Worm (Caenorhabditis elegans) whole organism, L4/young adult: Measurements from ENCODE around the gene emg-1.

Experiments
- W03F9.2 ChIP-seq: fragments of 150-350 bp; optimal IDR thresholded peaks from 2 replicates; lab custom pipeline; 2014; ENCODE audit warnings: missing biosample characterization, missing genetic modification characterization
- dao-5 ChIP-seq: sonication (generic microtip); optimal IDR thresholded peaks from 2 replicates; lab custom pipeline; 2016; ENCODE audit warnings: missing genotype, missing genetic modification characterization, moderate library complexity, missing compliant biosample characterization
- him-1 ChIP-seq: sonication (generic microtip); optimal IDR thresholded peaks from 2 replicates; lab custom pipeline; 2016; ENCODE audit warnings: missing genotype, missing genetic modification reagents, missing genetic modification characterization, missing compliant biosample characterization

Gene emg-1

DNA sequence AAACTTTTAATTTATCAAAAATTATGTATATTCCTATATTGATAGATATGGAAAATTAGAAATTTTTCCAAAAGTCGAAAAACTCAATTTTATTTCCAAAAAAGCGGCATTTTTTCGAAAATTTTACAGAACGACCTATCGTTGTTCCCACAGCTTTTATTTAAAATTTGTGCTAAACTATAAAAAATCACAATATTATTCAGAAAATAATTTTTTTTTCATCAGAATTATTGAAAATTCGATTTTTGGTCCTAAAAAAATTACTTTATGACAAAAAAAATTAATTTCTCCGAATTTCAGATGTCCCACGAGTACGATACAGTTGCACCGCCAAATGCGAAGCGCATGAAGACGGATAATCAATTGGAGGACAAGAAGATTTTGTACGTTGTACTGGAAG, at the start of gene emg-1:
TSS of gene emg-1 (plus strand) at position 301 of the 400 bp plus-strand sequence.
- TF ChIP-seq him-1 (tag; lab: Kevin White, UChicago): no peak
- no peak for TF ChIP-seq dao-5 (tag; lab: Kevin White, UChicago)
- TF ChIP-seq W03F9.2 (tag; lab: Kevin White, UChicago): no peak

- no peak for TF ChIP-seq dao-5 (tag; lab: Kevin White, UChicago)
- peak; percentile 87 for TF ChIP-seq W03F9.2 (tag; lab: Kevin White, UChicago)
Observed at ce11 chrIII:10599699-10600098, 49.6 kb upstream of the emg-1 start.

DNA sequence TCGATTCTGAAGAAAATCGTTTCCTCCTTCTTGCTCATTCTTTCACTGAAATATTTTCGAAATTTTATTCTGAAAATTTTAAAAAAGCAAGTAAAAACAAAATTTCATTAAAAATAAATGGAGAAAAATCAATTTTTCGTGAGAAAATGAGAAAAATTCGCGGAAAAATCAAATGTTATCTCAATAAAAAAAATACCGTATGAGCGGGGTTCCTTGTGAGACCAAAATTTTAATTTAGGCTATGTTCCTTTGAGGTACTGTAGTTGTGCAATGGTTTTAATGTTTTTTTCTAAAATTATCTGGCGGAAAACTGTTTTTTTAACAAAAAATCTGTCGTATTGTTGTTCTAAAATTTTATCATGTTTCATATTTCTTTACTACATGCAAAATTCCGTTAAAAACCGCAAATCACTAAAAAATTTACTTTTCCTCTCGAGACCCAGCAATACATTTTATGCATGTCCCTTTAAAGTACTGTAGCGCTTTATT, 49.1 kb upstream of the emg-1 start, which contains the start of gene epg-6:
TSS of gene epg-6 (minus strand) at position 51 of the 489 bp plus-strand sequence.
- no peak for TF ChIP-seq dao-5 (tag; lab: Kevin White, UChicago)
- no peak for TF ChIP-seq him-1 (tag; lab: Kevin White, UChicago)
- TF ChIP-seq W03F9.2 (tag; lab: Kevin White, UChicago): peak; percentile 7

DNA sequence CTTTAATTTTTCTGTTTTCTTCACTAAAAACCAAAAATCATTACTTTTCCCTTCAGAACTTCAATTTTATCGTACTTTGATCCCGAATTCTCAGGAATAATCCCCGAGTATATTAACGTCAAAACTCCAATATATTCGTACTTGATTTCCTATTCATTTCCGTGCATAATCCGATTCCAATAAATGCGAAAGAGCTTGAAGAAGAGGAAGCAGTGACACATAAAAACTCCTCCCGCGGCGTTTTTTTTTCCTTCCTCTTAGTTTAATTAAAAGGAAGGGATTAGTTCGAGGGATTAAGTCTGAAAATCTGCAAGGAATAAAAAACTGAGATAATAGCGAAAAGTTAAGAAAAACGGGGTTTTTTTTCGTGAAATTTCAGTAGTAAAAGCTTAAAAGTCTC, 48.4 kb upstream of the emg-1 start:
- TF ChIP-seq dao-5 (tag; lab: Kevin White, UChicago) (no peak), him-1 (tag; lab: Kevin White, UChicago) (no peak), W03F9.2 (tag; lab: Kevin White, UChicago) (no peak)

ce11 chrIII:10603248-10603647, 46.1 kb upstream of the emg-1 start, which contains the start of gene Y39A1A.2:
TSS of gene Y39A1A.2 (minus strand) at chrIII:10603566.
- no peak for TF ChIP-seq dao-5 (tag; lab: Kevin White, UChicago)
- TF ChIP-seq W03F9.2 (tag; lab: Kevin White, UChicago): no peak
- TF ChIP-seq him-1 (tag; lab: Kevin White, UChicago): no peak

ce11 chrIII:10604325-10604724, 45.0 kb upstream of the emg-1 start:
- no peak for TF ChIP-seq dao-5 (tag; lab: Kevin White, UChicago)
- TF ChIP-seq W03F9.2 (tag; lab: Kevin White, UChicago): no peak
- no peak for TF ChIP-seq him-1 (tag; lab: Kevin White, UChicago)

DNA sequence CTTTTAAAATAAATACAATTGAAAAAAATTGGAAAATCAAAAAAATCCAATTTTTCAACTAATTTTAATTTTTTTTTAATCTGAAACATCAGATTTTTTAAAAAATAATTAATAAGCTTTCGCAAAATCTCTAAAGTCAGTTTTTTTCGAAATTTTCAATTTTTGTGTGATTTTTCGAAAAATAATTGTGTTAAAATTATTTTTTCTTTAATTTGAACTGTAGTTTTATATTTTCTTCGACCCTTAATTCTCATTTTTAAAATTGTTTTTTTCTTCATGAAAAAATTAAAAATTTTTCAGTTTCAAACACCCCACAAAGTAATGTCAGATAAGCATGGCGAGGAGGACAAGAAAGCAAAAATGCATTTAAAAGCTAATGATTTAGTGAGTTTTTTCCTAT, 44.3 kb upstream of the emg-1 start, which contains the start of gene rabx-5:
TSS of gene rabx-5 (plus strand) at position 301 of the 400 bp plus-strand sequence.
- TF ChIP-seq dao-5 (tag; lab: Kevin White, UChicago): no peak
- TF ChIP-seq W03F9.2 (tag; lab: Kevin White, UChicago): no peak
- no peak for TF ChIP-seq him-1 (tag; lab: Kevin White, UChicago)

DNA sequence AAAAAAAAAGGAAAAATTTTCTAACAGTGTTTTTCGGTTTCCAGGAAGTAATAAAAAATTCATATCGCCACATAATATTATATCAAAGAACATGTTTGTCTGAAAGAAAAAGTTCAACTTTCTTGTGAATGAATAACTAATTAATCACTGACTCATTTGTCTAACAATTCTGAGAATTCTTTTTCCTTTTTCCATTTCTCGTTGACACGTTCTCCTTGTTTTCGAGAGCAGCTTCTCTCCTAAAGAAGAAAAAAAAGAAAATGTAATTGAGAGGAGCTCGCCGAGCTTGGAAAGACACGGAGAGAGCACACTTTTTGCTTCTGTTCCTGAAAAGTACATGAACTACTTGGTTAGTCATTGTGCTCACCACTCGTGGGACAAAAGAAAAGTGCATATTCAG, 41.2 kb upstream of the emg-1 start:
- TF ChIP-seq him-1 (tag; lab: Kevin White, UChicago) (no peak), dao-5 (tag; lab: Kevin White, UChicago) (no peak), W03F9.2 (tag; lab: Kevin White, UChicago) (no peak)

DNA sequence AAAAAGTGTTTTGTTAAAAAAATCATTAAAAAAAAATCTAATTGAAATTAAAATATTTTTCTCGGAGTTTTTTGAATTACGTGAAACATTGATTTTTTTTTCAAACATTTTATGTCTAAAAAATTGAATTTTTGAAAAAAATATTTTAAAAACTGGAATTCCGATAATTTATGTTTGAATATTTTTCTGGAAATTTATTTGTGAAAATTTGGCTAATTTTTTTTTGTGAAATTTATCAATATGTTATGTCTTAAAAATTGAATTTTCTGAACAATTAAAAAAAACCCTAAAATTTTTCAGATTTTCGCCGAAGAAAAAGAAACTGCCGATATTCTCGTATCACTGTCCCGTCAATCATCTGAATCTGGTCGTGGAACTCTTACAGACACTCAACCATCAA, 37.0 kb upstream of the emg-1 start, which contains the start of gene Y39A1A.24:
TSS of gene Y39A1A.24 (plus strand) at position 301 of the 400 bp plus-strand sequence.
- TF ChIP-seq W03F9.2 (tag; lab: Kevin White, UChicago) (no peak), him-1 (tag; lab: Kevin White, UChicago) (no peak), dao-5 (tag; lab: Kevin White, UChicago) (no peak)

- TF ChIP-seq him-1 (tag; lab: Kevin White, UChicago) (no peak), W03F9.2 (tag; lab: Kevin White, UChicago) (no peak), dao-5 (tag; lab: Kevin White, UChicago) (no peak)
Observed at ce11 chrIII:10615166-10615565, 34.2 kb upstream of the emg-1 start, which contains the start of gene mrpl-22. TSS of gene mrpl-22 (plus strand) at chrIII:10615466.

DNA sequence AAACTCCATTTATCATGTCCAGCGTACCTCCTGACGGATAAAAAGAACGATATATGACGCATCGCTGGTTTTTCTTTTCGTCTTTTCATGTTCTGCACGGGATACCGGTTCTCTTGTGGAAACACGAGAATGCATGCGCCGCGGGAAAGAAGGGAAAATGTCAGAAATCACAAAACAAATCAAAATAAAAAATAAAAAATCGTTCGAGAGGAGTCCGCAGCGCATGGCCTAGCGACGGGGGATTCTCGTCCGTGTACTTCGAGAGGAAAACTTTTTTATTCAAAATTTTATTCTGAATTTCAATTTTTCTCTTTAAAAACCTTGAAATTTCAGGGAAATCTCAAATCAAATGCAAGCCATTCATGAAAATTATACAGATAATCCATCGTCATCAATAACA, 28.1 kb upstream of the emg-1 start, which contains the start of the genes lron-10 and hpr-9:
TSS of gene lron-10 (minus strand) at position 162 of the 400 bp plus-strand sequence.
TSS of gene hpr-9 (plus strand) at position 344 of the 400 bp plus-strand sequence.
- TF ChIP-seq dao-5 (tag; lab: Kevin White, UChicago) (no peak), W03F9.2 (tag; lab: Kevin White, UChicago) (peak; percentile 78), him-1 (tag; lab: Kevin White, UChicago) (peak; percentile 78)

DNA sequence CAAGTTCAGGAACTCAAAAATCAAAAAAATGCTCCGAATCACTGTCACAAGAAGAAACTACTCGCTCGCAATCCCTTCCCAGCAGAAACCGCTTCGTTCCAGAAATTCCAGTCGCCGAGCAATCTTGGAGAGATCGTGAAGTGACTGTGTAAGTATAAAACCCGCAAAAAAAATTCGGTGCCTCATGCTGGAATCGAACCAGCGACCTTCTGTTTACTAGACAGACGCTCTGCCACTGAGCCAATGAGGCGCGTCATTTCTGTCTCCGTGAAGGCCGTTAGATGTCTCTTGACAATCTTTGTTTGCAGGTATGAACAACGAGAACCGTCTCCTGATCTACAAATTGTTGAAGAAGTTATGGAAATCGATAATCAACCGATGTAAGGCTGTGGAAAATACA, 24.8 kb upstream of the emg-1 start:
- TF ChIP-seq W03F9.2 (tag; lab: Kevin White, UChicago) (peak; percentile 5), him-1 (tag; lab: Kevin White, UChicago) (peak; percentile 45), dao-5 (tag; lab: Kevin White, UChicago) (peak; percentile 21)

DNA sequence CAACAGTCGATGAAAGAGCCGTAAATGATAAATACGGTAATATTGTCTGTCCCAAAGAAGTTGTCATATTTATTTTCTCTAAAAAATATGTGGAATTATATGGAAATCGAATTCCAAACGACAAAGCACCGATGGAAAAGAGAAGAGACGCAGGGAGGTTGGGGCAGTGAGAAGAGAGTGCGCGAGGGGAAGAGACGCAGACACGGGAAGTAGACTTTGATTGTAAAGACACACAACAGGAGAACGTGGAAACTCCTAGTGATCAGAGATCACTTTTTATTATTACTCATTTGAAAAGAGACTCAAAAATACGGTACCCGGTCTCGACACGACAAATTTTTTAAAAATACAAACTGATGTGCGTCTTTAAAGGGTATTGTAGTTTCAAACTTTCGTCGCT, 21.0 kb upstream of the emg-1 start:
- no peak for TF ChIP-seq W03F9.2 (tag; lab: Kevin White, UChicago)
- no peak for TF ChIP-seq dao-5 (tag; lab: Kevin White, UChicago)
- TF ChIP-seq him-1 (tag; lab: Kevin White, UChicago): no peak

ce11 chrIII:10629043-10629442, 20.3 kb upstream of the emg-1 start, which contains the start of gene swt-4:
TSS of gene swt-4 (minus strand) at chrIII:10629143.
- TF ChIP-seq dao-5 (tag; lab: Kevin White, UChicago): no peak
- TF ChIP-seq him-1 (tag; lab: Kevin White, UChicago): no peak
- TF ChIP-seq W03F9.2 (tag; lab: Kevin White, UChicago): no peak
